Fruit fly (Drosophila melanogaster): Measurements from ENCODE around the gene scaf6.

scaf6 gene

dm6 chr3L:17011351-17012016, 30.9 kb downstream of the scaf6 start:
- TF ChIP-seq CG8478 (optimal IDR thresholded peaks at IDR 0.05), result peak; percentile 43
- no peak for TF ChIP-seq Dll (optimal IDR thresholded peaks at IDR 0.05)
- TF ChIP-seq EcR (GFP tag; optimal IDR thresholded peaks at IDR 0.05), result no peak
- no peak for TF ChIP-seq psq (optimal IDR thresholded peaks at IDR 0.05)

DNA sequence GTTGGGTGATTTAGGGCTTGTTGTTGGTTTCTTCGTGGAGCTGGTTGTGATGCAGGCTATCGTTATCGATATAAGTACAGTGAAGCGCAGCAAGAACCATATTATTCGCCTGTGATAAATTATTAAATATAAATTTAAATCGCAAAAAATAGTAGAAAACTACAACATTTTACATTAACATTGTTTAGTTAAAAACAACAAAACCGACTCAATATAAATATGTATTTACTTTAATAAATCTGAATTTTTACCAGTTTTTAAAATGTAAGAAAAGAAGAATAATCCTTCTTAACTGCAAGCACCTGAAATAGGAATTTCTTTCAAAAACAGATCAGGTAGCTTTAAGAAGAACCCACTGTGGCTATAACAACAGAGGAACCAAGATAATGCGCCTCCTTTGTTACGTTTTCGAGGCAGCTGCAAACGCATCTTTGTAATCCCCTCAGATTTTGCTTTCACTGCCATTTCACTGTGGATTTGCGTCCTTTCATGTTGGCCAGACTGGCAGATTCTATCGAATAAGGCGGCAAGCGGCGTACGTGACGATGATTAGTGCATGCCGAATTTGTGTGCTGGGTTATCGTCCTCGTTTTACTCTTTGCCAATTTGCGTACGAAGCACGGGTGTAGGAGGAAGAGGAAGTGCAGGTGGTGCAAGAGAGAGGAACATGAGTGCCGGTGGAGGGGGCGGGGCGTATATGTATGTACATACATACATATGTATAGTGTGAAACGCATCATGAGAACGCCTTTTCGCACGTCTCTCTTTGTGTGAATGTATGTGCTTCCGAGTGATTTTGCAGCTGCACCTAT, 31.7 kb downstream of the scaf6 start:
- TF ChIP-seq usp (GFP tag; optimal IDR thresholded peaks at IDR 0.05) (no peak), CG8478 (optimal IDR thresholded peaks at IDR 0.05) (peak; percentile 24)

DNA sequence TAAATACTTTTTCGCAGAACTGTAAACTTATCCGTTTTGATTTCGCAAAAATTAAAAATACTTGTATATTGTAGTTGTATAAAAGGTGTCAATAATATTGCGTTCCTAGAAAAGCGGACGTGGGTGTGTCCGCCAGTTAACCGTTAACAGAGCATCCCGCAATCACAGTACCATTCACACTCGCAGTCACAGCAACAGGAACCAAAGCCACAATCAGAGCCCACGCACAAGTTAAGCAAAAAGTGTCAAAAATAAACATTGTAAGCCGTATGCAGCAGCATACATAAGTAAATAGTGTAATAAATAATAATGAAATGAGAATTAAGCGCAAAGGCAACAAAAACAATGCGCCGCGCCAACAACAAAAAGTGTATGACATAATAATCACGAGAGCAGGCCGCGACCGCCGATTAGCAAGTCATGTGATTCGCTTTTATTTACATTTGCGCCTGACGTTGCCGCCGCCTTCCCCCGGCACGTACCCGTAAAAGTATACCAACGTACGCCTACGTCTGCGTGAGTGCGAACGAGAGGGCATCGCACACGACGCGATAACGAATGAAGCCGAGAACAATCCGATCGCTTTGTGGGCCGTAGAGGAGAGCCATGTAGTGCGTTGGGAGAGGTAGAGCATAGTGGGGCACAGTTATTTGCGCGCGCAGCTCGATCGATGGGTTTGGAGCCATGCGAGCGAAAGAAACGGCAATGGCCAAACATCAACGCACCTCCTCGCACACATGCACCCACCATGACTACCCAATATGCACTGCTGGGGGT, 32.5 kb downstream of the scaf6 start:
- peak in 1 of 2 experiments; percentile 38 for TF ChIP-seq EcR (GFP tag; optimal IDR thresholded peaks at IDR 0.05)
- peak; percentile 21 for TF ChIP-seq CG8478 (optimal IDR thresholded peaks at IDR 0.05)
- TF ChIP-seq psq (optimal IDR thresholded peaks at IDR 0.05), result no peak

DNA sequence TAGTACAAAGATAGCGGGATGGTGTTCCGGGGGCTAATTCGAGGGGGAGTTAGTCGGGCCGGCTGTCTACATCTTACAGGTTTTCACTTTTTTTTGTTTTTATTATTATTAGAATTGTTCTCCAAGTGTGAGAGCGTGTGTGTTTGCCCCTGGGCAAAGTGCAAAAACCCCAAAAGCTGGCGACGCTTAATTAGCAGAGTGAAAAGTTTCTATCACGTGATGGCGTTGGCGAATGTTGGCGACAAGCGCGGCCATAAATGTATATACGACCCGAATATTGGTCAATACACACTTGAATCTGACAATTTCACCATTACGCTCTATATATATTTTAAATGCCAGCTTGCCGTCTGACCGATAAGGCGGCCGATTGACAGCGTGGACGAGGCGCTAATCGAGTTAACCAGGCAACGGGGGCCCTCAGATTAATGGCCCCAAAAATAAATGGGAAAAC, 33.4 kb downstream of the scaf6 start:
- TF ChIP-seq CG8478 (optimal IDR thresholded peaks at IDR 0.05) (no peak), Dll (optimal IDR thresholded peaks at IDR 0.05) (no peak), usp (GFP tag; optimal IDR thresholded peaks at IDR 0.05) (no peak), psq (optimal IDR thresholded peaks at IDR 0.05) (no peak), pan (optimal IDR thresholded peaks at IDR 0.05) (no peak)

dm6 chr3L:17007945-17008344, 34.4 kb downstream of the scaf6 start:
- TF ChIP-seq pan (optimal IDR thresholded peaks at IDR 0.05), result no peak
- TF ChIP-seq EcR (GFP tag; optimal IDR thresholded peaks at IDR 0.05), result no peak
- TF ChIP-seq usp (GFP tag; optimal IDR thresholded peaks at IDR 0.05), result no peak
- TF ChIP-seq Dll (optimal IDR thresholded peaks at IDR 0.05), result no peak

- TF ChIP-seq pan (optimal IDR thresholded peaks at IDR 0.05) (no peak), Dll (optimal IDR thresholded peaks at IDR 0.05) (no peak), usp (GFP tag; optimal IDR thresholded peaks at IDR 0.05) (no peak), EcR (GFP tag; optimal IDR thresholded peaks at IDR 0.05) (no peak), CG8478 (optimal IDR thresholded peaks at IDR 0.05) (no peak), psq (optimal IDR thresholded peaks at IDR 0.05) (no peak)
These were observed 34.9 kb downstream of the scaf6 start for dm6 chr3L:17007496-17007895.

DNA sequence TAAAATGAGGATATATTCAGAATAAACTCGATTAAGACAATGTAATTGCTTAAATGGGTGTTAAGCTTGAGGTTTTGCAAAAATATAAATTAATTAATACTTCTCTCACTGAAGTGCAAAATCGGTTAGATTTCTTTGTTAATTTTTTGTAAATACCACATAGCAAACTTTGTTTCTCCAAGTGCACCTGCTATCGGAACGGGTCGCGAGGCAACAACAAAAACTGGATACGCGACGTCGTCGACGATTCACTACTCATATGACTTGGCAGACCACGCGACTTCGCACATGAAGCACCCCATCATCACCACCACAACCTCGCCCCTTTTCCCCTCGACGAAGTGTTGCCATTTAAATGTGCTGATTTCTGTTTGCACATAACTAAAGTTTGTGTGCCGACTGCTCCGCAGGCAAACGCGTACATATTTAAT, 35.3 kb downstream of the scaf6 start:
- TF ChIP-seq usp (GFP tag; optimal IDR thresholded peaks at IDR 0.05) (no peak), EcR (GFP tag; optimal IDR thresholded peaks at IDR 0.05) (no peak)

DNA sequence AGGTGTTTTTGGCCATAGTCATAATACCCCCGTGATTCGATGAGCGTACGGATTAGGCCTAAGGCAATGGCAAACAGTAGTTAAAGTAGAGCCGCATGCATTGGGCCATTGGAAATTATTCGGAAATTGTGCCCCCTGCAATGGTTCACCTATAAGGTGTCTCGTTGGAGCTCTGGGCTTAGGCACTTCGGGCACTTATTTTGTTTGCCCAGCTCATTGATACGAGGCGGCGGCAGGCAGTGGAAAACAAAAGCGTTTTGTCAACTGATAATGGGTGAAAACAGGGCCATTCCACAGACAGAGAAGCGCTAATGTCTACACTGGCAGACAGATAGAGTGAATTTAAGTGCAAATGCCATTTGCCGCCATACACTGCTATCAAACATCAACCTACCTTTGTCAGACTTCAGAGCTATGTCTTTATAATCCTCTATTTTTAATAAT, 36.1 kb downstream of the scaf6 start:
- TF ChIP-seq usp (GFP tag; optimal IDR thresholded peaks at IDR 0.05), result no peak
- no peak for TF ChIP-seq pan (optimal IDR thresholded peaks at IDR 0.05)
- no peak for TF ChIP-seq CG8478 (optimal IDR thresholded peaks at IDR 0.05)
- no peak for TF ChIP-seq psq (optimal IDR thresholded peaks at IDR 0.05)
- TF ChIP-seq Dll (optimal IDR thresholded peaks at IDR 0.05), result no peak
- no peak for TF ChIP-seq EcR (GFP tag; optimal IDR thresholded peaks at IDR 0.05)

DNA sequence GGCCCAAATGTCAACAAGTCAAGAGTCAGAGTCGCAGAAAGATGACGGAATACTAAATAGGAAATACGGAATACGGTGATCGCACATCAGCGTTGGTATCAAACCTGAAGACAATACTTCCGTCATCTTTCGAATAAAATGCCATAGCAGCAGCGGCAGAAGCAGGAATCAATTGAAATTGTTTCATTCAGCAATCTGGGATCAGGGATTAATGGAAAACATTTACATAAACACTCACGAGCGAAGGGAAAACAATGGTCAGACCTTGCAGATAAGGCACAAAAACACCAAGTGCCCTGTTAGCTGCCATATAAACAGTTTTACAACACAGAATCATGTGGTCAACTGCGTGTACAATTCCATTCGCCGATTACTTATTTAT, 37.0 kb downstream of the scaf6 start:
- TF ChIP-seq CG8478 (optimal IDR thresholded peaks at IDR 0.05) (no peak), EcR (GFP tag; optimal IDR thresholded peaks at IDR 0.05) (no peak), usp (GFP tag; optimal IDR thresholded peaks at IDR 0.05) (no peak), Dll (optimal IDR thresholded peaks at IDR 0.05) (no peak), psq (optimal IDR thresholded peaks at IDR 0.05) (no peak), pan (optimal IDR thresholded peaks at IDR 0.05) (no peak)

- TF ChIP-seq usp (GFP tag; optimal IDR thresholded peaks at IDR 0.05), result no peak
- TF ChIP-seq Dll (optimal IDR thresholded peaks at IDR 0.05), result no peak
- no peak for TF ChIP-seq pan (optimal IDR thresholded peaks at IDR 0.05)
- no peak for TF ChIP-seq psq (optimal IDR thresholded peaks at IDR 0.05)
- no peak for TF ChIP-seq CG8478 (optimal IDR thresholded peaks at IDR 0.05)
- no peak for TF ChIP-seq EcR (GFP tag; optimal IDR thresholded peaks at IDR 0.05)
These were observed 37.5 kb downstream of the scaf6 start for dm6 chr3L:17004765-17005414.

- TF ChIP-seq usp (GFP tag; optimal IDR thresholded peaks at IDR 0.05), result no peak
- TF ChIP-seq psq (optimal IDR thresholded peaks at IDR 0.05), result no peak
- TF ChIP-seq EcR (GFP tag; optimal IDR thresholded peaks at IDR 0.05), result no peak
- no peak for TF ChIP-seq pan (optimal IDR thresholded peaks at IDR 0.05)
- no peak for TF ChIP-seq Dll (optimal IDR thresholded peaks at IDR 0.05)
- TF ChIP-seq CG8478 (optimal IDR thresholded peaks at IDR 0.05), result no peak
These were observed 38.1 kb downstream of the scaf6 start for dm6 chr3L:17004218-17004759.
